Worm (Caenorhabditis elegans) whole organism, L4/young adult: ENCODE results near the gene C01C10.2.

ENCODE experiments used
- dao-5 ChIP-seq: sonication (generic microtip); optimal IDR thresholded peaks from 2 replicates; lab custom pipeline; 2016; ENCODE audit warnings: missing genotype, missing genetic modification characterization, moderate library complexity, missing compliant biosample characterization
- him-1 ChIP-seq: sonication (generic microtip); optimal IDR thresholded peaks from 2 replicates; lab custom pipeline; 2016; ENCODE audit warnings: missing genotype, missing genetic modification reagents, missing genetic modification characterization, missing compliant biosample characterization

ce11 chrX:7407749-7408148 is 30.2 kb downstream of the C01C10.2 start:
- TF ChIP-seq him-1 (tag; lab: Kevin White, UChicago) (no peak), dao-5 (tag; lab: Kevin White, UChicago) (no peak)
